Fruit fly (Drosophila melanogaster) whole organism, embryonic: ENCODE measurements around the gene CG3702.

Experiments
- Atf-2 ChIP-seq: fragments of 200-800 bp; sonication (Bioruptor generic); optimal IDR thresholded peaks from 2 replicates; lab custom pipeline; 2016; ENCODE audit warnings: missing biosample characterization, missing genetic modification characterization
- B-H2 ChIP-seq: fragments of 200-800 bp; sonication (Bioruptor generic); optimal IDR thresholded peaks from 2 replicates; lab custom pipeline; 2018; ENCODE audit warnings: missing biosample characterization, mild to moderate bottlenecking, missing genetic modification characterization
- CG10565 ChIP-seq: fragments of 200-800 bp; sonication (Bioruptor generic); optimal IDR thresholded peaks from 3 replicates; lab custom pipeline; 2016; ENCODE audit warnings: missing biosample characterization, mild to moderate bottlenecking, missing genetic modification characterization
- CG10979 ChIP-seq: fragments of 200-800 bp; sonication (Bioruptor generic); optimal IDR thresholded peaks from 2 replicates; lab custom pipeline; 2018; ENCODE audit warnings: missing biosample characterization, mild to moderate bottlenecking, missing genetic modification characterization, moderate library complexity
- CG11695 ChIP-seq: fragments of 200-800 bp; sonication (Bioruptor generic); IDR thresholded peaks from 3 replicates; pipeline ENCODE4 v1.3.6; 2022; ENCODE audit warnings: missing biosample characterization, missing genetic modification characterization
- CG11696 ChIP-seq: fragments of 200-800 bp; sonication (Bioruptor generic); IDR thresholded peaks from 2 replicates; pipeline ENCODE4 v1.3.6; 2022; ENCODE audit warnings: missing biosample characterization, missing genetic modification characterization
- CG12391 ChIP-seq: fragments of 200-800 bp; sonication (Bioruptor generic); optimal IDR thresholded peaks from 3 replicates; lab custom pipeline; 2018; ENCODE audit warnings: missing biosample characterization, mild to moderate bottlenecking, missing genetic modification characterization, moderate library complexity
- CG15269 ChIP-seq: fragments of 200-800 bp; sonication (Bioruptor generic); optimal IDR thresholded peaks from 2 replicates; lab custom pipeline; 2018; ENCODE audit warnings: missing biosample characterization, mild to moderate bottlenecking, missing genetic modification characterization, moderate library complexity
- CG2199 ChIP-seq: fragments of 200-800 bp; sonication (Bioruptor generic); IDR thresholded peaks from 3 replicates; pipeline ENCODE4 v1.3.6; 2022; ENCODE audit warnings: missing biosample characterization, missing genetic modification characterization
- CG6689 ChIP-seq: fragments of 200-800 bp; sonication (Bioruptor generic); IDR thresholded peaks from 2 replicates; pipeline ENCODE4 v1.3.6; 2022; ENCODE audit warnings: missing biosample characterization, missing genetic modification characterization
- CG6765 ChIP-seq: fragments of 200-800 bp; sonication (Bioruptor generic); optimal IDR thresholded peaks from 3 replicates; lab custom pipeline; 2017; ENCODE audit warnings: missing biosample characterization, mild to moderate bottlenecking, missing genetic modification characterization
- CG7839 ChIP-seq: fragments of 200-800 bp; sonication (Bioruptor generic); optimal IDR thresholded peaks from 3 replicates; lab custom pipeline; 2018; ENCODE audit warnings: missing biosample characterization, mild to moderate bottlenecking, missing genetic modification characterization, moderate library complexity
- CG8478 ChIP-seq: fragments of >200 bp; optimal IDR thresholded peaks from 2 replicates; lab custom pipeline; 2018
- CG9876 ChIP-seq: fragments of 200-800 bp; sonication (Bioruptor generic); optimal IDR thresholded peaks from 2 replicates; lab custom pipeline; 2016; ENCODE audit warnings: missing biosample characterization, missing genetic modification characterization
- CTCF ChIP-seq: fragments of 200-800 bp; sonication (Bioruptor generic); optimal IDR thresholded peaks from 2 replicates; lab custom pipeline; 2017; ENCODE audit warnings: missing biosample characterization, mild to moderate bottlenecking, missing genetic modification characterization, moderate library complexity
- Dfd ChIP-seq, 2 experiments: fragments of >200 bp; optimal IDR thresholded peaks; 2 replicates each; lab custom pipeline; 2017; ENCODE audit warnings: missing biosample characterization in 2 of 2, missing genetic modification characterization in 2 of 2
- Dll ChIP-seq: fragments of 200-800 bp; sonication (Bioruptor generic); IDR thresholded peaks from 4 replicates; pipeline ENCODE4 v1.3.6; 2022; ENCODE audit warnings: missing biosample characterization, missing genetic modification characterization; ENCODE audit not compliant: partially characterized antibody
- Dp ChIP-seq: fragments of 200-800 bp; sonication (Bioruptor generic); optimal IDR thresholded peaks from 2 replicates; lab custom pipeline; 2018; ENCODE audit warnings: missing biosample characterization, mild to moderate bottlenecking, missing genetic modification characterization, moderate library complexity
- Drgx ChIP-seq: fragments of 200-800 bp; sonication (Bioruptor generic); IDR thresholded peaks from 2 replicates; pipeline ENCODE4 v1.3.6; 2022; ENCODE audit warnings: missing biosample characterization, missing genetic modification characterization
- Fer2 ChIP-seq: fragments of 200-800 bp; sonication (Bioruptor generic); optimal IDR thresholded peaks from 2 replicates; lab custom pipeline; 2018; ENCODE audit warnings: missing biosample characterization, mild to moderate bottlenecking, missing genetic modification characterization, moderate library complexity
- Hr51 ChIP-seq, 2 experiments: fragments of 200-800 bp; sonication (Bioruptor generic); optimal IDR thresholded peaks; 2 replicates in 1 of 2; 3 replicates in 1 of 2; lab custom pipeline; 2016 to 2018; ENCODE audit warnings: missing biosample characterization in 2 of 2, missing genetic modification characterization in 2 of 2, mild to moderate bottlenecking in 1 of 2, moderate library complexity in 1 of 2
- MTF-1 ChIP-seq: fragments of 200-800 bp; sonication (Bioruptor generic); optimal IDR thresholded peaks from 2 replicates; lab custom pipeline; 2018; ENCODE audit warnings: missing biosample characterization, mild to moderate bottlenecking, missing genetic modification characterization, borderline replicate concordance
- Med ChIP-seq: fragments of 200-800 bp; sonication (Bioruptor generic); peaks from one replicate; lab custom pipeline; 2016; ENCODE audit warnings: missing biosample characterization, missing genetic modification characterization, mild to moderate bottlenecking, inconsistent platforms, moderate library complexity
- Nf-YB ChIP-seq: fragments of 200-800 bp; sonication (Bioruptor generic); optimal IDR thresholded peaks from 3 replicates; lab custom pipeline; 2019; ENCODE audit warnings: missing biosample characterization, mild to moderate bottlenecking, missing genetic modification characterization, moderate library complexity
- Pdp1 ChIP-seq, 2 experiments: fragments of 200-800 bp; sonication (Bioruptor generic); optimal IDR thresholded peaks; 3 replicates each; lab custom pipeline; 2016; ENCODE audit warnings: missing biosample characterization in 2 of 2, missing genetic modification characterization in 2 of 2, mild to moderate bottlenecking in 1 of 2, moderate library complexity in 1 of 2
- Sox102F ChIP-seq: fragments of 200-800 bp; sonication (Bioruptor generic); optimal IDR thresholded peaks from 2 replicates; lab custom pipeline; 2018; ENCODE audit warnings: missing biosample characterization, mild to moderate bottlenecking, missing genetic modification characterization, moderate library complexity
- Trl ChIP-seq, 3 experiments: fragments of >200 bp in 2 of 3; fragments of 200-800 bp in 1 of 3; sonication (Bioruptor generic) in 1 of 3; optimal IDR thresholded peaks; 2 replicates in 1 of 3; 3 replicates in 2 of 3; lab custom pipeline; 2016 to 2017; ENCODE audit warnings: missing biosample characterization in 1 of 3, missing genetic modification characterization in 1 of 3
- YL-1 ChIP-seq: fragments of 200-800 bp; sonication (Bioruptor generic); optimal IDR thresholded peaks from 3 replicates; lab custom pipeline; 2017; ENCODE audit warnings: missing biosample characterization, mild to moderate bottlenecking, missing genetic modification characterization
- ac ChIP-seq: fragments of 200-800 bp; sonication (Bioruptor generic); optimal IDR thresholded peaks from 3 replicates; lab custom pipeline; 2017; ENCODE audit warnings: missing biosample characterization, mild to moderate bottlenecking, missing genetic modification characterization
- bigmax ChIP-seq: fragments of 200-800 bp; sonication (Bioruptor generic); optimal IDR thresholded peaks from 2 replicates; lab custom pipeline; 2018; ENCODE audit warnings: missing biosample characterization, mild to moderate bottlenecking, missing genetic modification characterization
- chinmo ChIP-seq: fragments of 200-800 bp; sonication (Bioruptor generic); IDR thresholded peaks from 4 replicates; pipeline ENCODE4 v1.3.6; 2022; ENCODE audit warnings: missing biosample characterization, missing genetic modification characterization; ENCODE audit not compliant: partially characterized antibody
- crol ChIP-seq: fragments of 200-800 bp; sonication (Bioruptor generic); IDR thresholded peaks from 2 replicates; pipeline ENCODE4 v1.3.6; 2022; ENCODE audit warnings: missing biosample characterization, missing genetic modification characterization
- ewg ChIP-seq: fragments of 200-800 bp; sonication (Bioruptor generic); optimal IDR thresholded peaks from 3 replicates; lab custom pipeline; 2017; ENCODE audit warnings: mild to moderate bottlenecking, missing biosample characterization, missing genetic modification reagents, missing genetic modification characterization
- fd3F ChIP-seq: fragments of 200-800 bp; sonication (Bioruptor generic); optimal IDR thresholded peaks from 2 replicates; lab custom pipeline; 2018; ENCODE audit warnings: missing biosample characterization, mild to moderate bottlenecking, missing genetic modification characterization, moderate library complexity
- ftz-f1 ChIP-seq: fragments of 200-800 bp; sonication (Bioruptor generic); optimal IDR thresholded peaks from 2 replicates; lab custom pipeline; 2016; ENCODE audit warnings: missing biosample characterization, missing genetic modification characterization
- gem ChIP-seq: fragments of 200-800 bp; sonication (Bioruptor generic); optimal IDR thresholded peaks from 2 replicates; lab custom pipeline; 2019; ENCODE audit warnings: missing biosample characterization, mild to moderate bottlenecking, missing genetic modification characterization, moderate library complexity
- kni ChIP-seq: fragments of 200-800 bp; sonication (Bioruptor generic); optimal IDR thresholded peaks from 3 replicates; lab custom pipeline; 2017; ENCODE audit warnings: mild to moderate bottlenecking, missing biosample characterization, missing genetic modification reagents, missing genetic modification characterization
- lab ChIP-seq: fragments of 200-800 bp; sonication (Bioruptor generic); optimal IDR thresholded peaks from 3 replicates; lab custom pipeline; 2017; ENCODE audit warnings: missing biosample characterization, missing genetic modification characterization, mild to moderate bottlenecking, moderate library complexity, missing genetic modification reagents
- prd ChIP-seq, 3 experiments: fragments of >200 bp in 2 of 3; fragments of 200-800 bp in 1 of 3; sonication (Bioruptor generic) in 1 of 3; optimal IDR thresholded peaks in 2 of 3; IDR thresholded peaks in 1 of 3; 2 replicates in 2 of 3; 3 replicates in 1 of 3; pipeline versions ENCODE4 v1.3.6 to Lab custom; 2017 to 2022; ENCODE audit warnings: missing biosample characterization in 1 of 3, missing genetic modification characterization in 1 of 3
- salm ChIP-seq: fragments of 200-800 bp; sonication (Bioruptor generic); optimal IDR thresholded peaks from 2 replicates; lab custom pipeline; 2018; ENCODE audit warnings: missing biosample characterization, mild to moderate bottlenecking, missing genetic modification characterization
- sd ChIP-seq: fragments of 200-800 bp; sonication (Bioruptor generic); optimal IDR thresholded peaks from 3 replicates; lab custom pipeline; 2018; ENCODE audit warnings: missing biosample characterization, mild to moderate bottlenecking, missing genetic modification characterization, moderate library complexity
- sens ChIP-seq: fragments of 200-800 bp; sonication (Bioruptor generic); peaks from one replicate; lab custom pipeline; 2016; ENCODE audit warnings: missing biosample characterization, missing genetic modification characterization
- slbo ChIP-seq: fragments of 200-800 bp; sonication (Bioruptor generic); IDR thresholded peaks from 2 replicates; pipeline ENCODE4 v1.3.6; 2022; ENCODE audit warnings: missing biosample characterization, missing genetic modification characterization
- ssp ChIP-seq: fragments of 200-800 bp; sonication (Bioruptor generic); IDR thresholded peaks from 2 replicates; pipeline ENCODE4 v1.3.6; 2022; ENCODE audit warnings: missing biosample characterization, missing genetic modification characterization
- z ChIP-seq: fragments of 200-800 bp; sonication (Bioruptor generic); IDR thresholded peaks from 3 replicates; pipeline ENCODE4 v1.3.6; 2022; ENCODE audit warnings: missing biosample characterization, missing genetic modification characterization

Gene CG3702

DNA sequence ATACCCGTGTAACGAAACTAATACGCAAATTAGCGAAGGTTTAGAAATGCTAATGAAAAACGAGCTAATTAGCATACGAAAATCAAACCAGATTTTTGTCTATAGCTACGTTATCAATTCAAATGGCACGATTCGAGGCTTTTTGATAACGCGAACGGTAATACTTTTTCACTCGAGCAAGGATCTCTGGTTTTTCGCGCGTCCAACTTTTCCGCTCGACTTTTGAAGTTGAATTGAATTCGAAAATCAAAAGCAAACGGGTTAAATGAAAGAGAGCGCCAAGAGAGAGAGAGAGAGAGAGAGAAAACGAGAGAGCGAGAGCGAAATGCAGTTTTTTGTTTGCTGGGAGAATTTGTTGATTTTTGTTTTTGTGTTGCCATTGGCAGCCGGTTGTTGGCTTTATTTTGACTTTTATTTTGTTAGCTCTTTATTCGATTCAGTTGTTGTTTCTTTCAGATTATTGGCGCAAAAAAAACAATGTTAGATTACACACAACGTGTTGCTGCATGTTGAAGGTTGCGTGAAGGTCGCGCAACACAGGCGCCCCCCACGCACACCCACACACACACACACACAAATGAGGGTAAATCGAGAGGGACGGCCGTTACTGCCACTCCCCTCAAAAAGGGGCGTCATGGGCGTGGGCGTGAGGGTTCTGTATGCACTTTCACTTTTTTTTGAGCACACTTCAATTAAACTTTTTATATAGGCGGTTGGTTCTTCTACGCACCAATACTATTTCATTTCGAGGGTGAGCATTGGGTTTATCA lies 29.6 kb downstream of the CG3702 start (continued):
- TF ChIP-seq B-H2 (GFP tag; lab: Kevin White, UChicago), result no peak
- TF ChIP-seq ac, result no peak
- no peak for TF ChIP-seq Dfd (GFP tag; optimal IDR thresholded peaks at IDR 0.05; lab: Kevin White, UChicago)
- no peak for TF ChIP-seq MTF-1 (GFP tag; lab: Kevin White, UChicago)
- no peak for TF ChIP-seq salm (tag; lab: Kevin White, UChicago)
- TF ChIP-seq YL-1 (GFP tag; lab: Kevin White, UChicago), result peak; percentile 39
- no peak for TF ChIP-seq CG6689 (GFP tag; lab: Robert Waterston, UW)
- no peak for TF ChIP-seq Nf-YB
- no peak for TF ChIP-seq Fer2 (tag; lab: Kevin White, UChicago)
- no peak for TF ChIP-seq Atf-2 (GFP tag; lab: Kevin White, UChicago)
- 0 out of 3 replicates have a peak, but pooled peaks have one; percentile 18 for TF ChIP-seq CG11695 (GFP tag; lab: Robert Waterston, UW)
- TF ChIP-seq ssp (GFP tag; lab: Robert Waterston, UW), result no peak
- TF ChIP-seq CG9876 (GFP tag; lab: Kevin White, UChicago), result no peak

DNA sequence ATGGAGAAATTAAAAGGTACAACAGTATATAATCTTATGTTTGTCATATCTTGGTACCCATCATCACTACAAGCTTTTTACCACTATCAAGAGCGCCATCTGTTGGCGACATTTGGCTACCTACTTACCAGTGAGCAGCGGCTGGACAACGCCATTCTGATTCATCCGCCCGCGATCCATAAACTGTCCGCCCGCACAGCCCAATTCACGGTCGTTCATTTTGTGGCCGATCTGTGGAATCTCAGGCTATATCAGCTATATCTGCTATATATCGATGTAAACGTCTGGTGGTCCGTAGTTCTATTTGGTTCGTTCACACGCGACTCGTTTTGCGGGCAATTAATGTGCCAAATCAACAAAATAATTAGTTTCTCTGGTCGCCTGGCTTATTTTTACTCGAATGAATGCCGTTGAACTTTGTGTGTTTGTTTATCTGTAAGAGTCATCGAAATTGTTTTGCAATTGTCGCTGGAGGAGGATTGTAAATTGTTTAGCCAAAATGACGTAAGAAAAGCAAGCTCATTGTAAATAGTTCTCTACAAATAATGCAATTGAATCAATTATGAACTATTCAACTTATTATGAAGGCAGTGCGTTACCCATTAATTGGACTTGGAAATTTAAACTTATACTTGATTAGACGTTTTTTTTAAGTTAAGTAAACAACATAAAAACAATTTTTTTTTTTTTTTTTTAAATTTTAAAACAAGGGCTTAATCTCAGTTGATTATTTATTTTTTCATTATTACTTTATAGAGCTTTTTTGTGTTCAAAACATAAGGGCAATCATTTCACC lies 30.4 kb downstream of the CG3702 start:
- no peak for TF ChIP-seq CG15269 (tag; lab: Kevin White, UChicago)
- peak; percentile 44 for TF ChIP-seq ftz-f1
- no peak for TF ChIP-seq Med
- no peak for TF ChIP-seq Dp (GFP tag; lab: Kevin White, UChicago)
- TF ChIP-seq ewg (GFP tag; lab: Kevin White, UChicago), result no peak
- TF ChIP-seq Sox102F (GFP tag; lab: Kevin White, UChicago), result peak; percentile 18
- TF ChIP-seq CG10979 (tag; lab: Kevin White, UChicago), result peak; percentile 95
- TF ChIP-seq Trl (optimal IDR thresholded peaks at IDR 0.05; lab: Kevin White, UChicago), result no peak
- TF ChIP-seq Trl (GFP tag; optimal IDR thresholded peaks at IDR 0.05; lab: Kevin White, UChicago), result no peak
- peak in 1 of 2 experiments; percentile 46 for TF ChIP-seq Pdp1 (GFP tag; optimal IDR thresholded peaks at IDR 0.05; lab: Kevin White, UChicago)
- no peak for TF ChIP-seq CG10565 (GFP tag; lab: Kevin White, UChicago)
- no peak for TF ChIP-seq CG11696 (GFP tag; lab: Robert Waterston, UW)
- TF ChIP-seq Hr51 (GFP tag; optimal IDR thresholded peaks at IDR 0.05; lab: Kevin White, UChicago), result peak in 1 of 2 experiments; percentile 11
- TF ChIP-seq kni, result no peak
- no peak for TF ChIP-seq CG6765
- peak; percentile 89 for TF ChIP-seq CTCF
- TF ChIP-seq Dll (GFP tag; lab: Robert Waterston, UW), result no peak
- TF ChIP-seq lab (GFP tag; lab: Kevin White, UChicago), result peak; percentile 22
- TF ChIP-seq bigmax (GFP tag; lab: Kevin White, UChicago), result no peak
- TF ChIP-seq slbo (GFP tag; lab: Robert Waterston, UW), result 0 out of 2 replicates have a peak, but pooled peaks have one; percentile 34
- no peak for TF ChIP-seq Drgx (GFP tag; lab: Robert Waterston, UW)
- TF ChIP-seq sens (GFP tag; lab: Kevin White, UChicago), result peak; percentile 32
- peak; percentile 33 for TF ChIP-seq gem (tag; lab: Kevin White, UChicago)
- 0 out of 4 replicates have a peak, but pooled peaks have one; percentile 20 for TF ChIP-seq chinmo (GFP tag; lab: Robert Waterston, UW)
- no peak for TF ChIP-seq CG7839 (tag; lab: Kevin White, UChicago)
- no peak for TF ChIP-seq CG8478
- TF ChIP-seq CG12391 (tag; lab: Kevin White, UChicago), result no peak
- TF ChIP-seq sd (tag; lab: Kevin White, UChicago), result peak; percentile 60
- no peak for TF ChIP-seq crol (GFP tag; lab: Robert Waterston, UW)
- TF ChIP-seq CG2199 (GFP tag; lab: Robert Waterston, UW), result 0 out of 3 replicates have a peak, but pooled peaks have one; percentile 19
- no peak for TF ChIP-seq fd3F (GFP tag; lab: Kevin White, UChicago)
- no peak for TF ChIP-seq prd (optimal IDR thresholded peaks at IDR 0.05; lab: Kevin White, UChicago)
- TF ChIP-seq prd (GFP tag; IDR thresholded peaks at IDR 0.05; lab: Robert Waterston, UW), result no peak
- TF ChIP-seq z (GFP tag; lab: Robert Waterston, UW), result no peak
